Worm (Caenorhabditis elegans): ENCODE measurements around the gene C23F12.3.

DNA sequence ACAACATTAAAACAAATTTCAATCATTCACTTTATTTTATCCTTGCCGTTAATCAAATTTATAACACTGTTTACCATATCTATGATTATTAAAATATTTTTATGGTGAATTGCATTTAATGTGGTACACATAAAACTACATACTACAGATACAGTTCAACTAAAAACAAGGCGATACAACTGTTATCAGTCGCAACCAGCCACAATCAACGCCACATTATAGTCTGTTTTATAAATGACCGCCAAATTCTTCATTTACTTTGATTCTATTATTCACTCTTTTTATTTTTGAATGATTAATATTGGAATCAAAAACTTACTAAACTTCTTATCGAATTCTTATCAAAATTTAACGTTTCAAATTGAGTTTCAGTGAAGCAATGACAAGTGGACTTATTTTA is 36.6 kb downstream of the C23F12.3 start, which contains the start of gene B0272.4:
- TF ChIP-seq elt-1 (tag; optimal IDR thresholded peaks at IDR 0.05; ENCODE audit: borderline replicate concordance, insufficient read depth) (no peak), nhr-12 (tag; optimal IDR thresholded peaks at IDR 0.05) (no peak)

Data from whole organism, mixed stage, embryonic.